Fruit fly (Drosophila melanogaster): ENCODE measurements around the gene spn-A.

dm6 chr3R:30039494-30039893, 16.3 kb downstream of the spn-A start, which contains the start of the genes janA, Sry-alpha and Sry-beta:
- TF ChIP-seq CTCF (optimal IDR thresholded peaks at IDR 0.05) (no peak), CG8478 (optimal IDR thresholded peaks at IDR 0.05) (no peak)
